Fruit fly (Drosophila melanogaster): ENCODE measurements around the gene sas.

sas gene

dm6 chr3R:7157102-7157501 is 5.5 kb upstream of the sas start:
- TF ChIP-seq psq (optimal IDR thresholded peaks at IDR 0.05) (no peak), Myc (optimal IDR thresholded peaks at IDR 0.05) (no peak), h (optimal IDR thresholded peaks at IDR 0.05) (no peak), ttk (optimal IDR thresholded peaks at IDR 0.05) (no peak), insv (optimal IDR thresholded peaks at IDR 0.05) (no peak), Sin3A (optimal IDR thresholded peaks at IDR 0.05) (no peak)

dm6 chr3R:7159615-7160014 is 3.0 kb upstream of the sas start:
- TF ChIP-seq insv (optimal IDR thresholded peaks at IDR 0.05), result no peak
- no peak for TF ChIP-seq Sin3A (optimal IDR thresholded peaks at IDR 0.05)
- TF ChIP-seq ttk (optimal IDR thresholded peaks at IDR 0.05), result no peak
- no peak for TF ChIP-seq Myc (optimal IDR thresholded peaks at IDR 0.05)
- TF ChIP-seq psq (optimal IDR thresholded peaks at IDR 0.05), result no peak
- no peak for TF ChIP-seq h (optimal IDR thresholded peaks at IDR 0.05)

dm6 chr3R:7169927-7170326 is 7.3 kb downstream of the sas start:
- TF ChIP-seq insv (optimal IDR thresholded peaks at IDR 0.05) (no peak), ttk (optimal IDR thresholded peaks at IDR 0.05) (no peak), Myc (optimal IDR thresholded peaks at IDR 0.05) (no peak), Sin3A (optimal IDR thresholded peaks at IDR 0.05) (no peak), h (optimal IDR thresholded peaks at IDR 0.05) (no peak), psq (optimal IDR thresholded peaks at IDR 0.05) (no peak)

dm6 chr3R:7171384-7172099 is 8.9 kb downstream of the sas start:
- TF ChIP-seq ttk (optimal IDR thresholded peaks at IDR 0.05) (no peak), Myc (optimal IDR thresholded peaks at IDR 0.05) (no peak), insv (optimal IDR thresholded peaks at IDR 0.05) (no peak), psq (optimal IDR thresholded peaks at IDR 0.05) (no peak), Sin3A (optimal IDR thresholded peaks at IDR 0.05) (no peak), h (optimal IDR thresholded peaks at IDR 0.05) (no peak)

- no peak for TF ChIP-seq ttk (optimal IDR thresholded peaks at IDR 0.05)
- TF ChIP-seq h (optimal IDR thresholded peaks at IDR 0.05), result no peak
- TF ChIP-seq psq (optimal IDR thresholded peaks at IDR 0.05), result no peak
- no peak for TF ChIP-seq Sin3A (optimal IDR thresholded peaks at IDR 0.05)
- no peak for TF ChIP-seq Myc (optimal IDR thresholded peaks at IDR 0.05)
- no peak for TF ChIP-seq insv (optimal IDR thresholded peaks at IDR 0.05)
These were observed 10.4 kb downstream of the sas start for dm6 chr3R:7172978-7173377.

dm6 chr3R:7174755-7175154 is 12.1 kb downstream of the sas start:
- TF ChIP-seq insv (optimal IDR thresholded peaks at IDR 0.05) (no peak), ttk (optimal IDR thresholded peaks at IDR 0.05) (no peak), Myc (optimal IDR thresholded peaks at IDR 0.05) (no peak), Sin3A (optimal IDR thresholded peaks at IDR 0.05) (no peak), psq (optimal IDR thresholded peaks at IDR 0.05) (no peak), h (optimal IDR thresholded peaks at IDR 0.05) (no peak)

dm6 chr3R:7186242-7187092 is 23.9 kb downstream of the sas start, which contains the start of the genes CG10055 and lap:
TSS of gene CG10055 (minus strand) at chr3R:7186673.
TSS of gene lap (plus strand) at chr3R:7186994.
- TF ChIP-seq ttk (optimal IDR thresholded peaks at IDR 0.05) (no peak), Sin3A (optimal IDR thresholded peaks at IDR 0.05) (no peak), Myc (optimal IDR thresholded peaks at IDR 0.05) (no peak), psq (optimal IDR thresholded peaks at IDR 0.05) (no peak), insv (optimal IDR thresholded peaks at IDR 0.05) (no peak), h (optimal IDR thresholded peaks at IDR 0.05) (no peak)

dm6 chr3R:7187093-7187912 is 24.7 kb downstream of the sas start:
- TF ChIP-seq Sin3A (optimal IDR thresholded peaks at IDR 0.05) (no peak), insv (optimal IDR thresholded peaks at IDR 0.05) (no peak), h (optimal IDR thresholded peaks at IDR 0.05) (no peak), psq (optimal IDR thresholded peaks at IDR 0.05) (no peak), Myc (optimal IDR thresholded peaks at IDR 0.05) (no peak), ttk (optimal IDR thresholded peaks at IDR 0.05) (no peak)

dm6 chr3R:7187989-7188388 is 25.4 kb downstream of the sas start:
- TF ChIP-seq psq (optimal IDR thresholded peaks at IDR 0.05) (no peak), h (optimal IDR thresholded peaks at IDR 0.05) (no peak), Sin3A (optimal IDR thresholded peaks at IDR 0.05) (no peak), ttk (optimal IDR thresholded peaks at IDR 0.05) (no peak), insv (optimal IDR thresholded peaks at IDR 0.05) (no peak), Myc (optimal IDR thresholded peaks at IDR 0.05) (no peak)

- no peak for TF ChIP-seq ttk (optimal IDR thresholded peaks at IDR 0.05)
- TF ChIP-seq Sin3A (optimal IDR thresholded peaks at IDR 0.05), result no peak
- TF ChIP-seq Myc (optimal IDR thresholded peaks at IDR 0.05), result no peak
- no peak for TF ChIP-seq h (optimal IDR thresholded peaks at IDR 0.05)
- TF ChIP-seq psq (optimal IDR thresholded peaks at IDR 0.05), result no peak
- no peak for TF ChIP-seq insv (optimal IDR thresholded peaks at IDR 0.05)
These were observed 26.1 kb downstream of the sas start for dm6 chr3R:7188697-7189096.

dm6 chr3R:7199849-7200248 is 37.2 kb downstream of the sas start:
- TF ChIP-seq h (optimal IDR thresholded peaks at IDR 0.05), result no peak

dm6 chr3R:7200670-7201069 is 38.1 kb downstream of the sas start, which contains the start of gene CG14609:
TSS of gene CG14609 (plus strand) at chr3R:7200970.
- TF ChIP-seq insv (optimal IDR thresholded peaks at IDR 0.05) (no peak), h (optimal IDR thresholded peaks at IDR 0.05) (no peak), Myc (optimal IDR thresholded peaks at IDR 0.05) (no peak), psq (optimal IDR thresholded peaks at IDR 0.05) (no peak), Sin3A (optimal IDR thresholded peaks at IDR 0.05) (no peak), ttk (optimal IDR thresholded peaks at IDR 0.05) (no peak)

Measured in Kc167 (cell line).